Fruit fly (Drosophila melanogaster) whole organism, wandering third instar larva: ENCODE measurements around the gene Agpat1.

Source experiments
- Abd-B ChIP-seq: fragments of >200 bp; optimal IDR thresholded peaks from 2 replicates; lab custom pipeline; 2017; ENCODE audit warnings: missing biosample characterization, missing genetic modification characterization
- CG32264 ChIP-seq: fragments of 200-800 bp; sonication (Bioruptor generic); optimal IDR thresholded peaks from 2 replicates; lab custom pipeline; 2016; ENCODE audit warnings: missing biosample characterization, missing genetic modification characterization
- CG9705 ChIP-seq: fragments of 200-800 bp; sonication (Bioruptor generic); optimal IDR thresholded peaks from 2 replicates; lab custom pipeline; 2018; ENCODE audit warnings: missing biosample characterization, mild to moderate bottlenecking, missing genetic modification characterization
- CrebA ChIP-seq: fragments of 200-800 bp; sonication (Bioruptor generic); optimal IDR thresholded peaks from 2 replicates; lab custom pipeline; 2016; ENCODE audit warnings: missing biosample characterization, mild to moderate bottlenecking, missing genetic modification characterization, borderline replicate concordance
- Dfd ChIP-seq: fragments of >200 bp; optimal IDR thresholded peaks from 2 replicates; lab custom pipeline; 2017; ENCODE audit warnings: missing biosample characterization, missing genetic modification characterization
- Dif ChIP-seq: fragments of 200-275, 200-300 bp; sonication (Bioruptor generic); optimal IDR thresholded peaks from 2 replicates; lab custom pipeline; 2018; ENCODE audit warnings: missing biosample characterization, missing genetic modification characterization; ENCODE audit not compliant: partially characterized antibody
- GATAd ChIP-seq: sonication (Bioruptor generic); optimal IDR thresholded peaks from 2 replicates; lab custom pipeline; 2016; ENCODE audit warnings: missing biosample characterization, missing genetic modification characterization
- HLH106 ChIP-seq: fragments of 200-800 bp; optimal IDR thresholded peaks from 3 replicates; lab custom pipeline; 2019; ENCODE audit warnings: missing biosample characterization, mild to moderate bottlenecking, missing genetic modification characterization, moderate library complexity
- Hnf4 ChIP-seq: fragments of 200-800 bp; sonication (Bioruptor generic); optimal IDR thresholded peaks from 2 replicates; lab custom pipeline; 2016; ENCODE audit warnings: missing biosample characterization, mild to moderate bottlenecking, missing genetic modification characterization
- Hr78 ChIP-seq: fragments of >200 bp; optimal IDR thresholded peaks from 2 replicates; lab custom pipeline; 2017; ENCODE audit warnings: missing biosample characterization, missing genetic modification characterization
- Hr83 ChIP-seq: fragments of 200-300 bp; sonication (Bioruptor generic); optimal IDR thresholded peaks from 2 replicates; lab custom pipeline; 2016; ENCODE audit warnings: missing biosample characterization, mild to moderate bottlenecking, missing genetic modification characterization, moderate library complexity; ENCODE audit not compliant: poor library complexity, severe bottlenecking
- Jra ChIP-seq: sonication (Bioruptor generic); optimal IDR thresholded peaks from 2 replicates; lab custom pipeline; 2016; ENCODE audit warnings: missing biosample characterization, missing genetic modification characterization
- Mio ChIP-seq: sonication (Bioruptor generic); optimal IDR thresholded peaks from 2 replicates; lab custom pipeline; 2016; ENCODE audit warnings: missing biosample characterization, missing genetic modification characterization
- Myc ChIP-seq: fragments of >200 bp; optimal IDR thresholded peaks from 2 replicates; lab custom pipeline; 2017
- N ChIP-seq: fragments of >200 bp; optimal IDR thresholded peaks from 2 replicates; lab custom pipeline; 2018; ENCODE audit warnings: missing biosample characterization, missing external identifiers, missing genetic modification characterization
- OdsH ChIP-seq: fragments of 200-800 bp; sonication (Bioruptor generic); optimal IDR thresholded peaks from 2 replicates; lab custom pipeline; 2016; ENCODE audit warnings: missing biosample characterization, mild to moderate bottlenecking, missing genetic modification characterization
- Rel ChIP-seq, 2 experiments: fragments of 200-800 bp; sonication (Bioruptor generic) in 1 of 2; optimal IDR thresholded peaks; 2 replicates in 1 of 2; 3 replicates in 1 of 2; lab custom pipeline; 2016 to 2019; ENCODE audit warnings: mild to moderate bottlenecking in 2 of 2, missing biosample characterization in 2 of 2, missing genetic modification characterization in 2 of 2, moderate library complexity in 1 of 2
- Sp1 ChIP-seq: fragments of 200-800 bp; sonication (Bioruptor generic); optimal IDR thresholded peaks from 3 replicates; lab custom pipeline; 2019; ENCODE audit warnings: missing biosample characterization, mild to moderate bottlenecking, missing genetic modification characterization, moderate library complexity
- Vsx2 ChIP-seq: fragments of 200-300, 225-300 bp; sonication (Bioruptor generic); optimal IDR thresholded peaks from 2 replicates; lab custom pipeline; 2018; ENCODE audit warnings: missing biosample characterization, missing genetic modification characterization; ENCODE audit not compliant: partially characterized antibody
- br ChIP-seq: fragments of 200-800 bp; sonication (Bioruptor generic); optimal IDR thresholded peaks from 2 replicates; lab custom pipeline; 2016; ENCODE audit warnings: missing biosample characterization, missing genetic modification characterization
- brk ChIP-seq: fragments of 200-800 bp; sonication (Bioruptor generic); optimal IDR thresholded peaks from 2 replicates; lab custom pipeline; 2016; ENCODE audit warnings: missing biosample characterization, mild to moderate bottlenecking, missing genetic modification characterization
- dl ChIP-seq, 2 experiments: fragments of 175-275, 200-275 bp in 1 of 2; fragments of 200-275 bp in 1 of 2; sonication (Bioruptor generic); optimal IDR thresholded peaks; lab custom pipeline; 2018; ENCODE audit warnings: mild to moderate bottlenecking in 2 of 2, missing biosample characterization in 2 of 2, missing genetic modification characterization in 2 of 2, moderate library complexity in 2 of 2; ENCODE audit not compliant: partially characterized antibody in 2 of 2, insufficient read depth in 1 of 2
- dmrt93B ChIP-seq: fragments of 200-800 bp; sonication (Bioruptor generic); optimal IDR thresholded peaks from 2 replicates; lab custom pipeline; 2018; ENCODE audit warnings: missing biosample characterization, mild to moderate bottlenecking, missing genetic modification characterization
- dsf ChIP-seq: sonication (Bioruptor generic); optimal IDR thresholded peaks from 2 replicates; lab custom pipeline; 2016; ENCODE audit warnings: missing biosample characterization, missing genetic modification characterization, borderline replicate concordance
- ey ChIP-seq: fragments of 200-800 bp; sonication (Bioruptor generic); optimal IDR thresholded peaks from 2 replicates; lab custom pipeline; 2016; ENCODE audit warnings: missing biosample characterization, missing genetic modification characterization
- foxo ChIP-seq, 2 experiments: fragments of 200-800 bp; sonication (Bioruptor generic); optimal IDR thresholded peaks; 2 replicates in 1 of 2; 3 replicates in 1 of 2; lab custom pipeline; 2016 to 2017; ENCODE audit warnings: missing biosample characterization in 2 of 2, missing genetic modification characterization in 2 of 2
- fru ChIP-seq: fragments of 200-800 bp; sonication (Bioruptor generic); optimal IDR thresholded peaks from 3 replicates; lab custom pipeline; 2016; ENCODE audit warnings: missing biosample characterization, mild to moderate bottlenecking, missing genetic modification characterization
- h ChIP-seq: fragments of 200-800 bp; sonication (Bioruptor generic); optimal IDR thresholded peaks from 3 replicates; lab custom pipeline; 2016; ENCODE audit warnings: missing biosample characterization, mild to moderate bottlenecking, missing genetic modification characterization
- jim ChIP-seq: fragments of 175-275, 200-325 bp; sonication (Bioruptor generic); optimal IDR thresholded peaks from 2 replicates; lab custom pipeline; 2016; ENCODE audit warnings: missing biosample characterization, mild to moderate bottlenecking, missing genetic modification characterization
- lola ChIP-seq: fragments of >200 bp; optimal IDR thresholded peaks from 2 replicates; lab custom pipeline; 2017; ENCODE audit warnings: missing biosample characterization, missing genetic modification characterization
- pan ChIP-seq: fragments of >200 bp; optimal IDR thresholded peaks from 2 replicates; lab custom pipeline; 2017
- psq ChIP-seq: fragments of 200-800 bp; sonication (Bioruptor generic); optimal IDR thresholded peaks from 3 replicates; lab custom pipeline; 2017; ENCODE audit warnings: missing biosample characterization, mild to moderate bottlenecking, missing genetic modification characterization, moderate library complexity
- rgr ChIP-seq: fragments of 200-800 bp; sonication (Bioruptor generic); optimal IDR thresholded peaks from 3 replicates; lab custom pipeline; 2016; ENCODE audit warnings: missing biosample characterization, mild to moderate bottlenecking, missing genetic modification characterization
- sage ChIP-seq: fragments of 200-800 bp; sonication (Bioruptor generic); optimal IDR thresholded peaks from 2 replicates; lab custom pipeline; 2016; ENCODE audit warnings: missing biosample characterization, mild to moderate bottlenecking, missing genetic modification characterization
- sv ChIP-seq: fragments of 200-800 bp; sonication (Bioruptor generic); optimal IDR thresholded peaks from 3 replicates; lab custom pipeline; 2016; ENCODE audit warnings: missing biosample characterization, missing genetic modification characterization
- tai ChIP-seq: sonication (Bioruptor generic); optimal IDR thresholded peaks from 2 replicates; lab custom pipeline; 2016; ENCODE audit warnings: missing biosample characterization, missing genetic modification characterization
- usp ChIP-seq: fragments of >200 bp; optimal IDR thresholded peaks from 2 replicates; lab custom pipeline; 2017; ENCODE audit warnings: missing biosample characterization, missing genetic modification characterization
- woc ChIP-seq: sonication (Bioruptor generic); optimal IDR thresholded peaks from 2 replicates; lab custom pipeline; 2016; ENCODE audit warnings: missing biosample characterization, mild to moderate bottlenecking, missing genetic modification characterization

Gene Agpat1

dm6 chrX:12734710-12735462 is 30.2 kb upstream of the Agpat1 start (continued):
- TF ChIP-seq Dfd (GFP tag; lab: Kevin White, UChicago) = no peak
- peak; percentile 31 for TF ChIP-seq Hnf4 (GFP tag; lab: Kevin White, UChicago)
- TF ChIP-seq sage = peak; percentile 9

dm6 chrX:12735478-12736428 is 29.3 kb upstream of the Agpat1 start:
- TF ChIP-seq dl (GFP tag; optimal IDR thresholded peaks at IDR 0.05; lab: Kevin White, UChicago; ENCODE audit: insufficient read depth in 1 of 2, partially characterized antibody in 2 of 2) = peak; percentile 51 to 71
- no peak for TF ChIP-seq N (GFP tag; lab: Kevin White, UChicago)
- peak; percentile 90 for TF ChIP-seq rgr (GFP tag; lab: Kevin White, UChicago)
- TF ChIP-seq HLH106 (tag; lab: Kevin White, UChicago) = peak; percentile 96
- peak; percentile 48 for TF ChIP-seq Hnf4 (GFP tag; lab: Kevin White, UChicago)
- peak; percentile 56 for TF ChIP-seq Jra (GFP tag; lab: Kevin White, UChicago)
- TF ChIP-seq Hr78 (GFP tag; lab: Kevin White, UChicago) = no peak
- peak; percentile 92 for TF ChIP-seq br (GFP tag; lab: Kevin White, UChicago)
- TF ChIP-seq GATAd (GFP tag; lab: Kevin White, UChicago) = peak; percentile 81
- peak; percentile 98 for TF ChIP-seq dmrt93B (GFP tag; lab: Kevin White, UChicago)
- no peak for TF ChIP-seq Myc (lab: Kevin White, UChicago)
- TF ChIP-seq CrebA (GFP tag; lab: Kevin White, UChicago) = peak; percentile 85
- peak; percentile 40 for TF ChIP-seq Vsx2 (GFP tag; lab: Kevin White, UChicago)
- TF ChIP-seq woc (GFP tag; lab: Kevin White, UChicago) = peak; percentile 98
- TF ChIP-seq Mio = peak; percentile 24
- TF ChIP-seq Abd-B (GFP tag; lab: Kevin White, UChicago) = peak; percentile 35
- peak in 1 of 2 experiments; percentile 95 for TF ChIP-seq foxo (GFP tag; optimal IDR thresholded peaks at IDR 0.05; lab: Kevin White, UChicago)
- TF ChIP-seq jim (GFP tag; lab: Kevin White, UChicago) = peak; percentile 92
- peak; percentile 40 for TF ChIP-seq Rel (GFP tag; optimal IDR thresholded peaks at IDR 0.05; lab: Kevin White, UChicago)
- TF ChIP-seq Rel (tag; optimal IDR thresholded peaks at IDR 0.05; lab: Kevin White, UChicago) = peak; percentile 46
- peak; percentile 98 for TF ChIP-seq Sp1 (GFP tag; lab: Kevin White, UChicago)
- TF ChIP-seq ey (GFP tag; lab: Kevin White, UChicago) = peak; percentile 96
- peak; percentile 93 for TF ChIP-seq Hr83 (GFP tag; lab: Kevin White, UChicago)
- TF ChIP-seq CG9705 (GFP tag; lab: Kevin White, UChicago) = peak; percentile 94
- no peak for TF ChIP-seq lola
- peak; percentile 95 for TF ChIP-seq sv (GFP tag; lab: Kevin White, UChicago)
- peak; percentile 90 for TF ChIP-seq h (GFP tag; lab: Kevin White, UChicago)
- TF ChIP-seq tai (GFP tag; lab: Kevin White, UChicago) = peak; percentile 91
- TF ChIP-seq dsf = peak; percentile 81
- TF ChIP-seq Dif (GFP tag; lab: Kevin White, UChicago) = peak; percentile 57
- TF ChIP-seq usp (GFP tag; lab: Kevin White, UChicago) = no peak
- TF ChIP-seq fru = peak; percentile 94
- peak; percentile 92 for TF ChIP-seq OdsH (GFP tag; lab: Kevin White, UChicago)
- no peak for TF ChIP-seq pan (lab: Kevin White, UChicago)
- peak; percentile 80 for TF ChIP-seq Dfd (GFP tag; lab: Kevin White, UChicago)
- peak; percentile 99 for TF ChIP-seq psq (GFP tag; lab: Kevin White, UChicago)
- peak; percentile 80 for TF ChIP-seq brk (GFP tag; lab: Kevin White, UChicago)
- TF ChIP-seq CG32264 = peak; percentile 72
- peak; percentile 46 for TF ChIP-seq sage
